Fruit fly (Drosophila melanogaster): ENCODE data around the gene D2hgdh.

D2hgdh gene

dm6 chrX:2166129-2166528 lies 24.8 kb downstream of the D2hgdh start (continued):
- TF ChIP-seq CoRest (tag; optimal IDR thresholded peaks at IDR 0.05), result peak; percentile 3
- peak; percentile 33; the same call in 1 of the 2 replicates for TF ChIP-seq E2f2 (GFP tag; IDR thresholded peaks at IDR 0.05)
- TF ChIP-seq CG7839 (tag; optimal IDR thresholded peaks at IDR 0.05), result peak; percentile 8
- TF ChIP-seq grau (tag; optimal IDR thresholded peaks at IDR 0.05), result peak; percentile 19
- TF ChIP-seq sc (optimal IDR thresholded peaks at IDR 0.05), result no peak
- TF ChIP-seq sc (GFP tag; optimal IDR thresholded peaks at IDR 0.05), result peak; percentile 21
- TF ChIP-seq CG12071 (GFP tag; optimal IDR thresholded peaks at IDR 0.05), result peak; percentile 32

dm6 chrX:2168485-2169199 lies 27.4 kb downstream of the D2hgdh start:
- TF ChIP-seq CG12236 (GFP tag; optimal IDR thresholded peaks at IDR 0.05) (no peak), pan (optimal IDR thresholded peaks at IDR 0.05) (no peak), pan (GFP tag; optimal IDR thresholded peaks at IDR 0.05 in 1 of 2, IDR thresholded peaks at IDR 0.05 in 1 of 2) (no peak), jumu (GFP tag; optimal IDR thresholded peaks at IDR 0.05) (no peak), cwo (GFP tag; optimal IDR thresholded peaks at IDR 0.05) (peak; percentile 44), crol (GFP tag; IDR thresholded peaks at IDR 0.05) (0 out of 2 replicates have a peak, but pooled peaks have one; percentile 10), amos (GFP tag; IDR thresholded peaks at IDR 0.05; ENCODE audit: partially characterized antibody) (no peak), CG8281 (tag; optimal IDR thresholded peaks at IDR 0.05) (no peak), CG11723 (GFP tag; optimal IDR thresholded peaks at IDR 0.05) (no peak), Fer3 (tag; optimal IDR thresholded peaks at IDR 0.05) (no peak), Pdp1 (GFP tag; optimal IDR thresholded peaks at IDR 0.05) (peak in 1 of 2 experiments; percentile 53), danr (GFP tag; IDR thresholded peaks at IDR 0.05) (no peak), ro (GFP tag; IDR thresholded peaks at IDR 0.05) (no peak), CG14860 (GFP tag; IDR thresholded peaks at IDR 0.05; ENCODE audit: partially characterized antibody) (no peak), CG10147 (GFP tag; optimal IDR thresholded peaks at IDR 0.05) (no peak), Dref (GFP tag; IDR thresholded peaks at IDR 0.05) (no peak), ato (GFP tag; IDR thresholded peaks at IDR 0.05; ENCODE audit: partially characterized antibody) (no peak), oc (tag; optimal IDR thresholded peaks at IDR 0.05) (no peak), CG30020 (tag; optimal IDR thresholded peaks at IDR 0.05) (no peak), tll (GFP tag; optimal IDR thresholded peaks at IDR 0.05) (no peak), inv (GFP tag; IDR thresholded peaks at IDR 0.05; ENCODE audit: partially characterized antibody) (no peak), CG12769 (tag; optimal IDR thresholded peaks at IDR 0.05) (peak; percentile 57), kni (GFP tag; optimal IDR thresholded peaks at IDR 0.05) (no peak), Oli (tag; optimal IDR thresholded peaks at IDR 0.05) (no peak), CG43689 (GFP tag; IDR thresholded peaks at IDR 0.05) (no peak), CG32772 (GFP tag; IDR thresholded peaks at IDR 0.05) (no peak), mirr (GFP tag; optimal IDR thresholded peaks at IDR 0.05) (no peak), sd (tag; optimal IDR thresholded peaks at IDR 0.05) (peak; percentile 79), Usf (GFP tag; optimal IDR thresholded peaks at IDR 0.05) (no peak), CG13123 (GFP tag; optimal IDR thresholded peaks at IDR 0.05) (no peak), CG7963 (GFP tag; IDR thresholded peaks at IDR 0.05; ENCODE audit: partially characterized antibody) (no peak), sr (GFP tag; IDR thresholded peaks at IDR 0.05) (peak; percentile 46; the same call in 1 of the 3 replicates), otp (GFP tag; IDR thresholded peaks at IDR 0.05) (no peak), emc (GFP tag; optimal IDR thresholded peaks at IDR 0.05) (no peak), CG34376 (GFP tag; optimal IDR thresholded peaks at IDR 0.05) (no peak), CG10543 (GFP tag; optimal IDR thresholded peaks at IDR 0.05) (peak; percentile 12), chinmo (GFP tag; IDR thresholded peaks at IDR 0.05; ENCODE audit: partially characterized antibody) (0 out of 4 replicates have a peak, but pooled peaks have one; percentile 57), h (optimal IDR thresholded peaks at IDR 0.05) (no peak), CG15514 (GFP tag; optimal IDR thresholded peaks at IDR 0.05) (no peak), MBD-R2 (GFP tag; IDR thresholded peaks at IDR 0.05) (no peak), Elba2 (GFP tag; optimal IDR thresholded peaks at IDR 0.05) (no peak)
